Fruit fly (Drosophila melanogaster) whole organism, embryonic: ENCODE measurements around the gene Eh.

Experiments
- Ada2b ChIP-seq: fragments of 200-800 bp; sonication (Bioruptor generic); IDR thresholded peaks from 2 replicates; pipeline ENCODE4 v1.3.6; 2022; ENCODE audit warnings: missing biosample characterization, missing genetic modification characterization
- Atf-2 ChIP-seq: fragments of 200-800 bp; sonication (Bioruptor generic); optimal IDR thresholded peaks from 2 replicates; lab custom pipeline; 2016; ENCODE audit warnings: missing biosample characterization, missing genetic modification characterization
- BtbVII ChIP-seq: fragments of 200-800 bp; sonication (Bioruptor generic); optimal IDR thresholded peaks from 3 replicates; lab custom pipeline; 2017; ENCODE audit warnings: missing biosample characterization, mild to moderate bottlenecking, missing genetic modification characterization
- CG10147 ChIP-seq: fragments of 200-800 bp; sonication (Bioruptor generic); optimal IDR thresholded peaks from 2 replicates; lab custom pipeline; 2019; ENCODE audit warnings: missing biosample characterization, mild to moderate bottlenecking, missing genetic modification characterization, moderate library complexity
- CG10267 ChIP-seq: fragments of 200-800 bp; sonication (Bioruptor generic); optimal IDR thresholded peaks from 2 replicates; lab custom pipeline; 2018; ENCODE audit warnings: missing biosample characterization, mild to moderate bottlenecking, missing genetic modification characterization, moderate library complexity
- CG10274 ChIP-seq: fragments of 200-800 bp; sonication (Bioruptor generic); optimal IDR thresholded peaks from 3 replicates; lab custom pipeline; 2017; ENCODE audit warnings: missing biosample characterization, mild to moderate bottlenecking, missing genetic modification characterization
- CG16813 ChIP-seq: fragments of 200-800 bp; sonication (Bioruptor generic); IDR thresholded peaks from 3 replicates; pipeline ENCODE4 v1.3.6; 2022; ENCODE audit warnings: missing biosample characterization, missing genetic modification characterization; ENCODE audit not compliant: partially characterized antibody
- CG18011 ChIP-seq: fragments of 200-800 bp; sonication (Bioruptor generic); optimal IDR thresholded peaks from 2 replicates; lab custom pipeline; 2017; ENCODE audit warnings: missing biosample characterization, missing genetic modification characterization, mild to moderate bottlenecking, moderate library complexity, missing genotype
- CG2116 ChIP-seq: fragments of 200-800 bp; sonication (Bioruptor generic); optimal IDR thresholded peaks from 3 replicates; lab custom pipeline; 2018; ENCODE audit warnings: missing biosample characterization, mild to moderate bottlenecking, missing genetic modification characterization
- CG2120 ChIP-seq: fragments of 200-800 bp; sonication (Bioruptor generic); optimal IDR thresholded peaks from 3 replicates; lab custom pipeline; 2016; ENCODE audit warnings: missing biosample characterization, missing genetic modification characterization
- CG3281 ChIP-seq: fragments of 200-800 bp; sonication (Bioruptor generic); optimal IDR thresholded peaks from 3 replicates; lab custom pipeline; 2017; ENCODE audit warnings: missing biosample characterization, mild to moderate bottlenecking, missing genetic modification characterization
- CG6854 ChIP-seq: fragments of 200-800 bp; sonication (Bioruptor generic); optimal IDR thresholded peaks from 3 replicates; lab custom pipeline; 2017; ENCODE audit warnings: missing biosample characterization, mild to moderate bottlenecking, missing genetic modification characterization
- CG7963 ChIP-seq: fragments of 200-800 bp; sonication (Bioruptor generic); IDR thresholded peaks from 3 replicates; pipeline ENCODE4 v1.3.6; 2022; ENCODE audit warnings: missing biosample characterization, missing genetic modification characterization; ENCODE audit not compliant: partially characterized antibody
- CG8765 ChIP-seq: fragments of 200-800 bp; sonication (Bioruptor generic); IDR thresholded peaks from 2 replicates; pipeline ENCODE4 v1.3.6; 2022; ENCODE audit warnings: missing biosample characterization, missing genetic modification characterization
- CrebB ChIP-seq: fragments of 200-800 bp; sonication (Bioruptor generic); optimal IDR thresholded peaks from 3 replicates; lab custom pipeline; 2018; ENCODE audit warnings: missing biosample characterization, mild to moderate bottlenecking, missing genetic modification characterization
- D19B ChIP-seq: fragments of 200-800 bp; sonication (Bioruptor generic); optimal IDR thresholded peaks from 2 replicates; lab custom pipeline; 2017; ENCODE audit warnings: missing biosample characterization, mild to moderate bottlenecking, missing genetic modification characterization
- Dip3 ChIP-seq: fragments of 200-800 bp; sonication (Bioruptor generic); optimal IDR thresholded peaks from 3 replicates; lab custom pipeline; 2016; ENCODE audit warnings: missing biosample characterization, missing genetic modification characterization
- E2f1 ChIP-seq: fragments of 200-800 bp; sonication (Bioruptor generic); IDR thresholded peaks from 2 replicates; pipeline ENCODE4 v1.3.6; 2022; ENCODE audit warnings: missing biosample characterization, missing genetic modification characterization
- Ets97D ChIP-seq: fragments of 200-800 bp; sonication (Bioruptor generic); optimal IDR thresholded peaks from 3 replicates; lab custom pipeline; 2016; ENCODE audit warnings: missing biosample characterization, missing genetic modification characterization
- Fer3 ChIP-seq: fragments of 200-800 bp; sonication (Bioruptor generic); optimal IDR thresholded peaks from 2 replicates; lab custom pipeline; 2018; ENCODE audit warnings: missing biosample characterization, mild to moderate bottlenecking, missing genetic modification characterization, moderate library complexity
- Gsc ChIP-seq: fragments of 200-800 bp; sonication (Bioruptor generic); IDR thresholded peaks from 2 replicates; pipeline ENCODE4 v1.3.6; 2022; ENCODE audit warnings: missing biosample characterization, missing genetic modification characterization
- Hey ChIP-seq: fragments of 200-800 bp; sonication (Bioruptor generic); optimal IDR thresholded peaks from 3 replicates; lab custom pipeline; 2018; ENCODE audit warnings: missing biosample characterization, mild to moderate bottlenecking, missing genetic modification characterization
- Kr ChIP-seq: fragments of 200-800 bp; sonication (Bioruptor generic); optimal IDR thresholded peaks from 2 replicates; lab custom pipeline; 2017; ENCODE audit warnings: missing biosample characterization, mild to moderate bottlenecking, missing genetic modification characterization
- MTF-1 ChIP-seq: fragments of 200-800 bp; sonication (Bioruptor generic); optimal IDR thresholded peaks from 2 replicates; lab custom pipeline; 2018; ENCODE audit warnings: missing biosample characterization, mild to moderate bottlenecking, missing genetic modification characterization, borderline replicate concordance
- NC2β ChIP-seq: fragments of 200-800 bp; sonication (Bioruptor generic); optimal IDR thresholded peaks from 2 replicates; lab custom pipeline; 2016; ENCODE audit warnings: missing biosample characterization, missing genetic modification characterization
- Neu2 ChIP-seq: fragments of 200-800 bp; sonication (Bioruptor generic); optimal IDR thresholded peaks from 3 replicates; lab custom pipeline; 2016; ENCODE audit warnings: missing biosample characterization, missing genetic modification characterization, borderline replicate concordance
- Rfx ChIP-seq: fragments of 200-800 bp; sonication (Bioruptor generic); IDR thresholded peaks from 2 replicates; pipeline ENCODE4 v1.3.6; 2022; ENCODE audit warnings: missing biosample characterization, missing genetic modification characterization
- Sox100B ChIP-seq: fragments of 200-800 bp; sonication (Bioruptor generic); optimal IDR thresholded peaks from 3 replicates; lab custom pipeline; 2018; ENCODE audit warnings: missing biosample characterization, mild to moderate bottlenecking, missing genetic modification characterization
- Sry-δ ChIP-seq: fragments of 200-800 bp; sonication (Bioruptor generic); optimal IDR thresholded peaks from 2 replicates; lab custom pipeline; 2016; ENCODE audit warnings: missing biosample characterization, missing genetic modification characterization
- az2 ChIP-seq: fragments of 200-800 bp; sonication (Bioruptor generic); optimal IDR thresholded peaks from 3 replicates; lab custom pipeline; 2016; ENCODE audit warnings: missing biosample characterization, missing genetic modification characterization
- bowl ChIP-seq: fragments of 200-800 bp; sonication (Bioruptor generic); IDR thresholded peaks from 2 replicates; pipeline ENCODE4 v1.3.6; 2022; ENCODE audit warnings: missing biosample characterization, missing genetic modification characterization
- chif ChIP-seq, 2 experiments: fragments of 200-800 bp; sonication (Bioruptor generic); optimal IDR thresholded peaks; 3 replicates each; lab custom pipeline; 2016; ENCODE audit warnings: missing biosample characterization in 2 of 2, missing genetic modification characterization in 2 of 2
- eve ChIP-seq, 2 experiments: fragments of >200 bp; optimal IDR thresholded peaks; 2 replicates each; lab custom pipeline; 2017; ENCODE audit warnings: missing biosample characterization in 2 of 2, missing genetic modification characterization in 2 of 2
- gcm ChIP-seq: fragments of 200-800 bp; sonication (Bioruptor generic); optimal IDR thresholded peaks from 2 replicates; lab custom pipeline; 2019; ENCODE audit warnings: missing biosample characterization, mild to moderate bottlenecking, missing genetic modification characterization, moderate library complexity
- gem ChIP-seq: fragments of 200-800 bp; sonication (Bioruptor generic); optimal IDR thresholded peaks from 2 replicates; lab custom pipeline; 2019; ENCODE audit warnings: missing biosample characterization, mild to moderate bottlenecking, missing genetic modification characterization, moderate library complexity
- gsb-n ChIP-seq: fragments of 200-800 bp; sonication (Bioruptor generic); optimal IDR thresholded peaks from 3 replicates; lab custom pipeline; 2018; ENCODE audit warnings: missing biosample characterization, mild to moderate bottlenecking, missing genetic modification characterization
- hth ChIP-seq: fragments of >200 bp; optimal IDR thresholded peaks from 2 replicates; lab custom pipeline; 2017; ENCODE audit warnings: inconsistent platforms
- luna ChIP-seq: fragments of 200-800 bp; sonication (Bioruptor generic); optimal IDR thresholded peaks from 2 replicates; lab custom pipeline; 2016; ENCODE audit warnings: missing biosample characterization, missing genetic modification characterization
- pita ChIP-seq: fragments of 200-800 bp; sonication (Bioruptor generic); optimal IDR thresholded peaks from 2 replicates; lab custom pipeline; 2017; ENCODE audit warnings: missing biosample characterization, mild to moderate bottlenecking, missing genetic modification characterization
- repo ChIP-seq: fragments of 200-800 bp; sonication (Bioruptor generic); optimal IDR thresholded peaks from 2 replicates; lab custom pipeline; 2016; ENCODE audit warnings: missing biosample characterization, missing genetic modification characterization
- sens ChIP-seq: fragments of 200-800 bp; sonication (Bioruptor generic); peaks from one replicate; lab custom pipeline; 2016; ENCODE audit warnings: missing biosample characterization, missing genetic modification characterization
- sens-2 ChIP-seq: fragments of 200-800 bp; sonication (Bioruptor generic); IDR thresholded peaks from 2 replicates; pipeline ENCODE4 v1.3.6; 2022; ENCODE audit warnings: missing biosample characterization, missing genetic modification characterization
- sim ChIP-seq: fragments of 200-800 bp; sonication (Bioruptor generic); IDR thresholded peaks from 2 replicates; pipeline ENCODE4 v1.3.6; 2022; ENCODE audit warnings: missing biosample characterization, missing genetic modification characterization
- sna ChIP-seq: fragments of 200-800 bp; sonication (Bioruptor generic); IDR thresholded peaks from 2 replicates; pipeline ENCODE4 v1.3.6; 2022; ENCODE audit warnings: missing biosample characterization, missing genetic modification characterization; ENCODE audit not compliant: partially characterized antibody
- toy ChIP-seq: fragments of 200-800 bp; sonication (Bioruptor generic); IDR thresholded peaks from 2 replicates; pipeline ENCODE4 v1.3.6; 2022; ENCODE audit warnings: missing biosample characterization, missing genetic modification characterization
- unpg ChIP-seq: fragments of 200-800 bp; sonication (Bioruptor generic); optimal IDR thresholded peaks from 3 replicates; lab custom pipeline; 2018; ENCODE audit warnings: missing biosample characterization, mild to moderate bottlenecking, missing genetic modification characterization, moderate library complexity
- vvl ChIP-seq: fragments of 200-800 bp; sonication (Bioruptor generic); IDR thresholded peaks from 2 replicates; pipeline ENCODE4 v1.3.6; 2022; ENCODE audit warnings: missing biosample characterization, missing genetic modification characterization

The Eh gene

DNA sequence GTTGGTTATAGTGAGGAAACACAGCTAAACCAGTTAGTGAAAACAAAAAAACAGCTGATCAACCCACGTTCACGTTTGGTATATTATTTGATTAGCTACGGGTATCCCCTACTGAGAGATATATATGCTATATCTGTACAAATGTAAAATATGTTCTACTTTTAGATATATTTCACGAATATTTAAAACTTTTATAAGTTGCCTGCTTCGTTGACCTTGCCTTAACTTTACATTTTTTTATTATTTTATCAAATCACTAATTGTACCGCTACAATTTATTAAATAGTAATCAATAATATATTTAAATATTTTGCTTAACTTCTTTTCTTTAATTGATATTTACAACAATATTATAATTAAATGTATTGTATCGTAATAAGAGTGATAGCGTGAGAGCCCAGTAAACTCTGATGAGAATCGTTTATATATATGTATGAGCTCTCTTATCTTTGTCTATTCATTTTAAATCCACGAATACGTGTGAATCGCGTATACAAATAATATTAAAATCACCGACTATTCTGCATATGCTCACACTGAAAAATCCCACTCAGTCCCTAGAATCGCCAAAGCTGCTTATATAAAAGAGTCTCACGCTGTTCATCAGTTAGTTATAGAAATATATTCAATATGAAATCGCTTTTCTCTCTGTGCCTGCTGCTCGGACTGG, 36.1 kb downstream of the Eh start, which contains the start of gene CG42821:
Gene CG42821, plus strand, starts transcription at position 620 of the 670 bp plus-strand sequence.
- TF ChIP-seq Ets97D (GFP tag; lab: Kevin White, UChicago), result no peak
- TF ChIP-seq vvl (GFP tag; lab: Robert Waterston, UW), result no peak
- TF ChIP-seq CG16813, result no peak
- no peak for TF ChIP-seq az2 (GFP tag; lab: Kevin White, UChicago)
- no peak for TF ChIP-seq E2f1 (GFP tag; lab: Robert Waterston, UW)
- no peak for TF ChIP-seq sna (GFP tag; lab: Robert Waterston, UW)
- TF ChIP-seq Sox100B, result no peak
- TF ChIP-seq CG8765, result no peak
- no peak for TF ChIP-seq CG7963 (GFP tag; lab: Robert Waterston, UW)
- peak; percentile 11 for TF ChIP-seq gsb-n (tag; lab: Kevin White, UChicago)
- no peak for TF ChIP-seq Dip3 (GFP tag; lab: Kevin White, UChicago)
- TF ChIP-seq CG10147 (GFP tag; lab: Kevin White, UChicago), result peak; percentile 74
- no peak for TF ChIP-seq sens-2
- TF ChIP-seq D19B, result peak; percentile 22
- no peak for TF ChIP-seq eve (GFP tag; optimal IDR thresholded peaks at IDR 0.05; lab: Kevin White, UChicago)
- peak; percentile 51 for TF ChIP-seq gem (tag; lab: Kevin White, UChicago)
- TF ChIP-seq gcm, result no peak
- peak; percentile 78 for TF ChIP-seq CG10274 (GFP tag; lab: Kevin White, UChicago)
- TF ChIP-seq repo (GFP tag; lab: Kevin White, UChicago), result no peak
- no peak for TF ChIP-seq chif (GFP tag; optimal IDR thresholded peaks at IDR 0.05; lab: Kevin White, UChicago)
- TF ChIP-seq sens (GFP tag; lab: Kevin White, UChicago), result peak; percentile 22
- TF ChIP-seq Sry-δ (GFP tag; lab: Kevin White, UChicago), result no peak
- TF ChIP-seq sim (GFP tag; lab: Robert Waterston, UW), result no peak
- TF ChIP-seq MTF-1 (GFP tag; lab: Kevin White, UChicago), result no peak
- no peak for TF ChIP-seq CG6854 (GFP tag; lab: Kevin White, UChicago)
- TF ChIP-seq luna, result no peak
- no peak for TF ChIP-seq CG10267
- TF ChIP-seq Neu2 (GFP tag; lab: Kevin White, UChicago), result no peak
- TF ChIP-seq CG3281 (GFP tag; lab: Kevin White, UChicago), result peak; percentile 21
- peak; percentile 32 for TF ChIP-seq Fer3 (tag; lab: Kevin White, UChicago)
- no peak for TF ChIP-seq Hey (tag; lab: Kevin White, UChicago)
- TF ChIP-seq NC2β (GFP tag; lab: Kevin White, UChicago), result no peak
- no peak for TF ChIP-seq CG2116 (GFP tag; lab: Kevin White, UChicago)
- TF ChIP-seq CG2120, result peak; percentile 10
- TF ChIP-seq toy, result no peak
- TF ChIP-seq hth (lab: Kevin White, UChicago), result no peak
- TF ChIP-seq Rfx (GFP tag; lab: Robert Waterston, UW), result no peak
- TF ChIP-seq Atf-2, result no peak
- no peak for TF ChIP-seq Ada2b (GFP tag; lab: Robert Waterston, UW)
- no peak for TF ChIP-seq Kr
- TF ChIP-seq CrebB (tag; lab: Kevin White, UChicago), result no peak
- no peak for TF ChIP-seq bowl (GFP tag; lab: Robert Waterston, UW)
- TF ChIP-seq pita, result no peak
- no peak for TF ChIP-seq BtbVII (GFP tag; lab: Kevin White, UChicago)
- TF ChIP-seq Gsc (GFP tag; lab: Robert Waterston, UW), result no peak
- TF ChIP-seq CG18011 (GFP tag; lab: Kevin White, UChicago), result no peak
- no peak for TF ChIP-seq unpg
